Worm (Caenorhabditis elegans) whole organism, early embryonic: ENCODE data around the gene prp-19.

ENCODE experiments used
- B0310.2 ChIP-seq: sonication (generic microtip); optimal IDR thresholded peaks from 2 replicates; lab custom pipeline; 2016; ENCODE audit warnings: mild to moderate bottlenecking, missing genetic modification characterization, missing compliant biosample characterization
- F13C5.2 ChIP-seq: sonication (generic microtip); optimal IDR thresholded peaks from 2 replicates; lab custom pipeline; 2017; ENCODE audit warnings: mild to moderate bottlenecking, missing genetic modification characterization, inconsistent platforms, missing compliant biosample characterization
- aly-1 ChIP-seq: sonication (generic microtip); optimal IDR thresholded peaks from 2 replicates; lab custom pipeline; 2016; ENCODE audit warnings: missing genetic modification characterization, missing compliant biosample characterization
- ama-1 ChIP-seq: fragments of 150-350 bp; optimal IDR thresholded peaks from 2 replicates; lab custom pipeline; 2014
- ceh-13 ChIP-seq: fragments of 200-800 bp; sonication (Bioruptor generic); optimal IDR thresholded peaks from 2 replicates; lab custom pipeline; 2018; ENCODE audit warnings: mild to moderate bottlenecking, missing genetic modification characterization, missing compliant biosample characterization
- ceh-36 ChIP-seq: sonication (generic microtip); optimal IDR thresholded peaks from 2 replicates; lab custom pipeline; 2016; ENCODE audit warnings: missing genetic modification characterization, inconsistent platforms, missing compliant biosample characterization
- ets-7 ChIP-seq: sonication (generic microtip); optimal IDR thresholded peaks from 2 replicates; lab custom pipeline; 2016; ENCODE audit warnings: missing genotype, missing genetic modification characterization, missing compliant biosample characterization
- flt-1 ChIP-seq: fragments of 200-800 bp; sonication (Bioruptor generic); IDR thresholded peaks from 2 replicates; pipeline ENCODE4 v1.3.6; 2022; ENCODE audit warnings: missing genetic modification characterization, missing compliant biosample characterization
- hmbx-1 ChIP-seq: sonication (generic microtip); optimal IDR thresholded peaks from 2 replicates; lab custom pipeline; 2016; ENCODE audit warnings: mild to moderate bottlenecking, missing genetic modification characterization, missing compliant biosample characterization
- hmg-4 ChIP-seq: fragments of 200-800 bp; sonication (Bioruptor generic); optimal IDR thresholded peaks from 2 replicates; lab custom pipeline; 2018; ENCODE audit warnings: mild to moderate bottlenecking, missing genetic modification characterization, missing compliant biosample characterization
- hnd-1 ChIP-seq: sonication (generic microtip); optimal IDR thresholded peaks from 2 replicates; lab custom pipeline; 2016; ENCODE audit warnings: missing genetic modification characterization, missing compliant biosample characterization
- pes-1 ChIP-seq: fragments of 200-800 bp; sonication (Bioruptor generic); IDR thresholded peaks from 2 replicates; pipeline ENCODE4 v1.3.6; 2022; ENCODE audit warnings: missing genetic modification reagents, missing genetic modification characterization, missing compliant biosample characterization
- scrt-1 ChIP-seq: fragments of 200-800 bp; sonication (Bioruptor generic); IDR thresholded peaks from 2 replicates; pipeline ENCODE4 v1.3.6; 2022; ENCODE audit warnings: missing genetic modification characterization, missing compliant biosample characterization
- sea-1 ChIP-seq: fragments of 200-800 bp; sonication (Bioruptor generic); conservative IDR thresholded peaks from 2 replicates; pipeline ENCODE4 v1.3.6; 2022; ENCODE audit warnings: missing genetic modification characterization, missing compliant biosample characterization
- tbx-11 ChIP-seq: fragments of 200-800 bp; sonication (Bioruptor generic); IDR thresholded peaks from 2 replicates; pipeline ENCODE4 v1.3.6; 2022; ENCODE audit warnings: missing genetic modification characterization, missing compliant biosample characterization
- tbx-37 ChIP-seq: fragments of 200-800 bp; sonication (Bioruptor generic); conservative IDR thresholded peaks from 2 replicates; pipeline ENCODE4 v1.3.6; 2022; ENCODE audit warnings: missing genetic modification reagents, missing genetic modification characterization, missing compliant biosample characterization
- tra-4 ChIP-seq: sonication (generic microtip); optimal IDR thresholded peaks from 2 replicates; lab custom pipeline; 2017; ENCODE audit warnings: missing genetic modification characterization, missing compliant biosample characterization

prp-19 gene

DNA sequence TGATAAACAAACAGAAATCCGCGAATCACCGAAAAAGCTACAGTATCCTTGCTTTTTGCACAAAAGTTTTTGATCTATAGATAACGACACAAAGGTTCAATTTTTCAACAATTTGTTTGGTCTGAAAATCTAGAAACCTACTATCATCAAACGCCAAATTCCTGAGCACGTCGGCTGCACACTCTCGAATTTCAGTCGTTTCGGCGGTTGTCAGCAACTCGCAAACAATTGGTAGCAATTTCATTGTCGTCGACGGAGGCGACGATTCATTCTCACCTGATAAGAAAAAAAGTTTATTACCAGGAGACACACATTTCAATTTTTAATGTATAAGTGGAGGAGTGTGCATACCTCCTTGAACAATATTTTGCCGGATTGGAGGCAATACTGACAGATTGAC is 26.0 kb downstream of the prp-19 start:
- TF ChIP-seq tbx-11 (GFP tag; lab: Robert Waterston, UW): no peak
- TF ChIP-seq ceh-36 (tag; lab: Kevin White, UChicago): no peak
- no peak for TF ChIP-seq scrt-1 (GFP tag; lab: Robert Waterston, UW)
- no peak for TF ChIP-seq ama-1
- TF ChIP-seq sea-1 (GFP tag; lab: Robert Waterston, UW): no peak
- no peak for TF ChIP-seq tbx-37 (GFP tag; lab: Robert Waterston, UW)
- no peak for TF ChIP-seq ets-7 (tag; lab: Kevin White, UChicago)
- no peak for TF ChIP-seq hmg-4 (GFP tag; lab: Kevin White, UChicago)
- TF ChIP-seq F13C5.2 (tag; lab: Kevin White, UChicago): no peak
- no peak for TF ChIP-seq hnd-1

DNA sequence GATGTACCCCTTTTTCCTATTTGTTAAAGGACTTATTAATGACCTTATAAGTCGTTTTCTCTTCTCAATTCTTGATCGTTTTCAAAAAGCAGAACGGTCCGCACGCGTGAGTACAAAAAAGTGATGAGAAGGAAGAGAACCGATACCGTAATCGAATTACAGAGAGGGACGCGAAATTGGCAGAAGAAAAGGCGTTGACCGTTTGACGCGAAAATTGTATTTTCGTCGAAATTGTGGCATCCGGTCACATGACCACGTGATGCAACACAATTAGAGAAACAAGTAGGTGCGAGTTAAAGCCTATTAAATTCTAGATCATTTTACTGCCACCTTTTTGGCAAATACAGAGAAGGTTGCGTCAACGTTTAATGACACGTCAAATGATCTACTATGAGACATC is 27.7 kb downstream of the prp-19 start:
- TF ChIP-seq pes-1: no peak
- TF ChIP-seq aly-1 (tag; lab: Kevin White, UChicago): no peak
- no peak for TF ChIP-seq tra-4 (tag; lab: Kevin White, UChicago)

ce11 chrIII:5143520-5143919 is 28.3 kb downstream of the prp-19 start:
- TF ChIP-seq hnd-1 (no peak), ets-7 (tag; lab: Kevin White, UChicago) (no peak), ama-1 (no peak), scrt-1 (GFP tag; lab: Robert Waterston, UW) (no peak)

DNA sequence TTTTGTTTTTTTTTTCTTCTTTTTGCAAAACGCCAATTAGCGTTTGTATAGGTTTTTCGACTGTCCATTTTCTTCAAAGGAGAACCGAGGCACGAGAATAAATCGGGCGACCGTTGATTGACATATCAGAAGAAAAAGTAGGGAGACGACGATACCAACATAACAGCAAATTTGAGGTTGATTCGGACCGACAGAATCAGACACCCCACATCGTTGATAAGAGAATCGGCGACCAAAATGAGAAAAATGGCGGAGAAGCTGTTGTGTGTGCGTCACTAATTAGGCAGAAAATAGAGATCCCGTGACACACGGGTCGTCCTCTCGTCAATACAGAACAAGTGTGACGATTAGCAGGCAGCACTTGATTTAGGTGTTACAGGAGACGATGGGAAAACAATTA is 29.9 kb downstream of the prp-19 start:
- TF ChIP-seq ama-1 (no peak), tra-4 (tag; lab: Kevin White, UChicago) (no peak), B0310.2 (tag; lab: Kevin White, UChicago) (no peak)

DNA sequence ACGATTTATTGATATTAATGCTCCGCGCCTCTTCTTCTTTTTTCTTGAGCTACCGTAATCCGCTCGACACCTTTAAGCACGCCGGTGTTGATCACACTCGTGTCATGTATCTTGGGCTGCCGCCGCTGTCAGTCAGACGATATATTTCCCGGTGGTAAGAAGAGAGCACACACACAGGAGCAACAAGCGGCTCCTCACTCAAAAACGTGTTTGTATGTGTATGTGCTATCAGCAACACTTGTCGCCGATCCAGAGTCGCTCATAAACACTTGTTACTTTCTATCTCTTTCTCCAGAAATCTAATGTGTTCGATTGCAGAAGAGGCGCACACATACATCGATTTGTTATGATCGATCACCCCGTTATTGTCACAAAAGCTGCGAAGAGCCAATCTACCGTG is 31.3 kb downstream of the prp-19 start:
- TF ChIP-seq ets-7 (tag; lab: Kevin White, UChicago) (no peak), hmbx-1 (no peak)

ce11 chrIII:5139768-5140167 is 32.1 kb downstream of the prp-19 start:
- no peak for TF ChIP-seq ama-1
- TF ChIP-seq F13C5.2 (tag; lab: Kevin White, UChicago): no peak
- no peak for TF ChIP-seq scrt-1 (GFP tag; lab: Robert Waterston, UW)
- TF ChIP-seq tra-4 (tag; lab: Kevin White, UChicago): no peak
- TF ChIP-seq tbx-11 (GFP tag; lab: Robert Waterston, UW): no peak
- TF ChIP-seq ets-7 (tag; lab: Kevin White, UChicago): no peak
- TF ChIP-seq tbx-37 (GFP tag; lab: Robert Waterston, UW): no peak

DNA sequence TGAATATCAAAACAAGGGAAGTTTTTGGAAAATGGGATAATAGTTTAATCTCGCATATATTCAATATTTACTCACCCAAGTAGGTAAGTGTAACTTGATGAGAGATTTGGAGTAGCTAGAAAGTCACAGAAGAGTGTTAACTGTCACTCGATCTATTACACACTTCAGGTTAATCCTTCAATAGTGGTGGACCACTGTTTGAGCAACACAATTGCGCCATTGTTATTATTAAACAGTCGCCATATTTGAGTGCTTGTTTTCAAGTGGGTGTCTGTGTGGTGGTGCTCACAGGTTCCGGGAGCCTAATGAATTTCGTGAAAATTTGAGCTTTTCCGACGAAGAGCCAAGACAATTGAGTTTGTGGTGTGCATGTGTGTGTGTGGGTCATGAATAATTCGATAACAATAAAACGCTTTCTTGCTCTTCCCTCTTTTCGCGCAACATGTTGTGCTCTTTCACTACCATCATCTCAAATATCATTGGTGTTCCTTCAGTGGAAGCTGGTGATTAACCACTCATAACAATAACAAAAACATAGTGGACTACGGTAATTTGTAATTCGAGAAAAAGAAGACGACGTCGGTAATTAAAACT is 32.8 kb downstream of the prp-19 start:
- TF ChIP-seq ets-7 (tag; lab: Kevin White, UChicago) (no peak), ama-1 (no peak), B0310.2 (tag; lab: Kevin White, UChicago) (no peak), tra-4 (tag; lab: Kevin White, UChicago) (no peak), tbx-11 (GFP tag; lab: Robert Waterston, UW) (no peak), hmg-4 (GFP tag; lab: Kevin White, UChicago) (no peak), pes-1 (no peak), F13C5.2 (tag; lab: Kevin White, UChicago) (no peak), ceh-13 (no peak), tbx-37 (GFP tag; lab: Robert Waterston, UW) (no peak), flt-1 (no peak), hnd-1 (no peak), aly-1 (tag; lab: Kevin White, UChicago) (no peak), ceh-36 (tag; lab: Kevin White, UChicago) (no peak), hmbx-1 (no peak), sea-1 (GFP tag; lab: Robert Waterston, UW) (no peak), scrt-1 (GFP tag; lab: Robert Waterston, UW) (no peak)

- no peak for TF ChIP-seq tbx-37 (GFP tag; lab: Robert Waterston, UW)
- TF ChIP-seq pes-1: no peak
- TF ChIP-seq scrt-1 (GFP tag; lab: Robert Waterston, UW): no peak
- no peak for TF ChIP-seq sea-1 (GFP tag; lab: Robert Waterston, UW)
- no peak for TF ChIP-seq aly-1 (tag; lab: Kevin White, UChicago)
- TF ChIP-seq ceh-13: no peak
- no peak for TF ChIP-seq ets-7 (tag; lab: Kevin White, UChicago)
- TF ChIP-seq ceh-36 (tag; lab: Kevin White, UChicago): no peak
- TF ChIP-seq hnd-1: no peak
- TF ChIP-seq ama-1: no peak
- TF ChIP-seq tbx-11 (GFP tag; lab: Robert Waterston, UW): no peak
- no peak for TF ChIP-seq F13C5.2 (tag; lab: Kevin White, UChicago)
- TF ChIP-seq flt-1: no peak
- no peak for TF ChIP-seq B0310.2 (tag; lab: Kevin White, UChicago)
- TF ChIP-seq hmbx-1: no peak
- no peak for TF ChIP-seq hmg-4 (GFP tag; lab: Kevin White, UChicago)
- TF ChIP-seq tra-4 (tag; lab: Kevin White, UChicago): no peak
Measured at ce11 chrIII:5137685-5138084, 34.2 kb downstream of the prp-19 start.

DNA sequence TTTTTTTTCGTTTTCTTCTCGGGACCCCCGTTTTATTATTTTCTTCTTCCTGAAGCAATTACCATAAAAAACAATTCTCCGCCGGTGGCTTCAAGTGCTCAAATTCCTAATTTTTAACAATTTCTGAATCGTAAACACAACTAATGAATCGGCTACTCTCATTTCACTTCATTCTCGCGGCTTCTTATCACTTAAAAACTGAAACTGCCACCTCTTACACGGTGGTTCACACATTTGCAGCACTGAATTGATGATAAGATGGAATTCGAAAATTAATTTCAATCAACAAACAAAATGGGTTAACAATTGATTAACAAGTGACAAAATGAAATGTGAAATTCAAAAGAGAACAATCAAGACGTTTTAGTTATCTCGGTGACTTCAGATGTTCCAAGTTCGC is 34.7 kb downstream of the prp-19 start:
- TF ChIP-seq scrt-1 (GFP tag; lab: Robert Waterston, UW) (no peak), F13C5.2 (tag; lab: Kevin White, UChicago) (no peak), hmbx-1 (no peak), sea-1 (GFP tag; lab: Robert Waterston, UW) (no peak), tra-4 (tag; lab: Kevin White, UChicago) (no peak), tbx-11 (GFP tag; lab: Robert Waterston, UW) (no peak), aly-1 (tag; lab: Kevin White, UChicago) (no peak), ama-1 (no peak), ceh-13 (no peak), ets-7 (tag; lab: Kevin White, UChicago) (no peak), hmg-4 (GFP tag; lab: Kevin White, UChicago) (no peak), hnd-1 (no peak), tbx-37 (GFP tag; lab: Robert Waterston, UW) (no peak), pes-1 (no peak)
